Fruit fly (Drosophila melanogaster): ENCODE measurements around the gene CG18628.
A peak's percentile ranks its signal among the peaks of the same experiment; 100 is the strongest.

Gene CG18628

dm6 chr3L:10683899-10684340 lies 44.4 kb downstream of the CG18628 start (continued):
- TF ChIP-seq CG6683 (GFP tag; optimal IDR thresholded peaks at IDR 0.05) (peak; percentile 18), lbe (GFP tag; optimal IDR thresholded peaks at IDR 0.05) (no peak), hbn (GFP tag; IDR thresholded peaks at IDR 0.05; ENCODE audit: partially characterized antibody) (no peak), Ada2b (GFP tag; IDR thresholded peaks at IDR 0.05) (peak; percentile 59), gcm (GFP tag; optimal IDR thresholded peaks at IDR 0.05) (peak; percentile 25), CG10267 (tag; optimal IDR thresholded peaks at IDR 0.05) (peak; percentile 49), lov (optimal IDR thresholded peaks at IDR 0.05) (no peak), lov (GFP tag; IDR thresholded peaks at IDR 0.05) (no peak), abd-A (tag; optimal IDR thresholded peaks at IDR 0.05) (no peak), Dbx (GFP tag; IDR thresholded peaks at IDR 0.05) (0 out of 3 replicates have a peak, but pooled peaks have one; percentile 20), zfh2 (GFP tag; optimal IDR thresholded peaks at IDR 0.05) (peak; percentile 55), Atf6 (GFP tag; IDR thresholded peaks at IDR 0.05) (peak; percentile 68), odd (GFP tag; optimal IDR thresholded peaks at IDR 0.05) (peak; percentile 26), Pdp1 (GFP tag; optimal IDR thresholded peaks at IDR 0.05) (peak; percentile 60 to 72), C15 (GFP tag; IDR thresholded peaks at IDR 0.05) (no peak), MESR4 (GFP tag; optimal IDR thresholded peaks at IDR 0.05) (no peak), CG8359 (GFP tag; optimal IDR thresholded peaks at IDR 0.05; ENCODE audit: borderline replicate concordance) (peak; percentile 34), Sin3A (optimal IDR thresholded peaks at IDR 0.05) (no peak), CoRest (tag; optimal IDR thresholded peaks at IDR 0.05) (peak; percentile 69), unc-4 (GFP tag; IDR thresholded peaks at IDR 0.05; ENCODE audit: partially characterized antibody) (no peak), CG9932 (GFP tag; IDR thresholded peaks at IDR 0.05) (peak; percentile 38), Spps (tag; optimal IDR thresholded peaks at IDR 0.05) (no peak), Max (GFP tag; optimal IDR thresholded peaks at IDR 0.05) (no peak), CG5953 (GFP tag; IDR thresholded peaks at IDR 0.05) (no peak), Ptx1 (GFP tag; IDR thresholded peaks at IDR 0.05) (peak; percentile 84), nom (GFP tag; optimal IDR thresholded peaks at IDR 0.05) (no peak), CG9817 (tag; optimal IDR thresholded peaks at IDR 0.05) (peak; percentile 65), klu (GFP tag; IDR thresholded peaks at IDR 0.05) (peak; percentile 53), CG8924 (tag; optimal IDR thresholded peaks at IDR 0.05) (peak; percentile 31), Atf3 (GFP tag; optimal IDR thresholded peaks at IDR 0.05) (peak; percentile 4), CG16779 (GFP tag; IDR thresholded peaks at IDR 0.05) (0 out of 2 replicates have a peak, but pooled peaks have one; percentile 28), org-1 (GFP tag; optimal IDR thresholded peaks at IDR 0.05) (peak; percentile 60), CG10431 (GFP tag; optimal IDR thresholded peaks at IDR 0.05) (no peak), dmrt99B (tag; optimal IDR thresholded peaks at IDR 0.05) (peak; percentile 86), H15 (GFP tag; IDR thresholded peaks at IDR 0.05) (peak; percentile 71; the same call in 2 of the 3 replicates), CG9876 (GFP tag; optimal IDR thresholded peaks at IDR 0.05) (peak; percentile 43), CG15696 (tag; optimal IDR thresholded peaks at IDR 0.05) (peak; percentile 3), ci (GFP tag; IDR thresholded peaks at IDR 0.05) (peak; percentile 79), Jarid2 (GFP tag; optimal IDR thresholded peaks at IDR 0.05) (peak; percentile 48), Xbp1 (GFP tag; optimal IDR thresholded peaks at IDR 0.05) (peak; percentile 65), Rfx (GFP tag; IDR thresholded peaks at IDR 0.05) (peak; percentile 74), CG6175 (GFP tag; IDR thresholded peaks at IDR 0.05) (no peak), CG8478 (optimal IDR thresholded peaks at IDR 0.05) (no peak), crc (GFP tag; optimal IDR thresholded peaks at IDR 0.05) (no peak), gt (GFP tag; IDR thresholded peaks at IDR 0.05) (peak; percentile 41; the same call in 1 of the 2 replicates), tup (GFP tag; optimal IDR thresholded peaks at IDR 0.05) (no peak), fd3F (GFP tag; optimal IDR thresholded peaks at IDR 0.05) (peak; percentile 19), CG7963 (GFP tag; IDR thresholded peaks at IDR 0.05; ENCODE audit: partially characterized antibody) (no peak), gcm2 (GFP tag; optimal IDR thresholded peaks at IDR 0.05) (no peak), br (optimal IDR thresholded peaks at IDR 0.05) (no peak), bigmax (GFP tag; optimal IDR thresholded peaks at IDR 0.05) (no peak), CG1603 (tag; optimal IDR thresholded peaks at IDR 0.05) (peak; percentile 51)
